Worm (Caenorhabditis elegans) whole organism, early embryonic: ENCODE measurements around the gene eral-1.

Experiments used
- B0310.2 ChIP-seq: sonication (generic microtip); optimal IDR thresholded peaks from 2 replicates; lab custom pipeline; 2016; ENCODE audit warnings: mild to moderate bottlenecking, missing genetic modification characterization, missing compliant biosample characterization
- F13C5.2 ChIP-seq: sonication (generic microtip); optimal IDR thresholded peaks from 2 replicates; lab custom pipeline; 2017; ENCODE audit warnings: mild to moderate bottlenecking, missing genetic modification characterization, inconsistent platforms, missing compliant biosample characterization
- aly-1 ChIP-seq: sonication (generic microtip); optimal IDR thresholded peaks from 2 replicates; lab custom pipeline; 2016; ENCODE audit warnings: missing genetic modification characterization, missing compliant biosample characterization
- ama-1 ChIP-seq: fragments of 150-350 bp; optimal IDR thresholded peaks from 2 replicates; lab custom pipeline; 2014
- ceh-13 ChIP-seq: fragments of 200-800 bp; sonication (Bioruptor generic); optimal IDR thresholded peaks from 2 replicates; lab custom pipeline; 2018; ENCODE audit warnings: mild to moderate bottlenecking, missing genetic modification characterization, missing compliant biosample characterization
- flt-1 ChIP-seq: fragments of 200-800 bp; sonication (Bioruptor generic); IDR thresholded peaks from 2 replicates; pipeline ENCODE4 v1.3.6; 2022; ENCODE audit warnings: missing genetic modification characterization, missing compliant biosample characterization
- hmbx-1 ChIP-seq: sonication (generic microtip); optimal IDR thresholded peaks from 2 replicates; lab custom pipeline; 2016; ENCODE audit warnings: mild to moderate bottlenecking, missing genetic modification characterization, missing compliant biosample characterization
- hnd-1 ChIP-seq: sonication (generic microtip); optimal IDR thresholded peaks from 2 replicates; lab custom pipeline; 2016; ENCODE audit warnings: missing genetic modification characterization, missing compliant biosample characterization
- pes-1 ChIP-seq: fragments of 200-800 bp; sonication (Bioruptor generic); IDR thresholded peaks from 2 replicates; pipeline ENCODE4 v1.3.6; 2022; ENCODE audit warnings: missing genetic modification reagents, missing genetic modification characterization, missing compliant biosample characterization
- tbx-37 ChIP-seq: fragments of 200-800 bp; sonication (Bioruptor generic); conservative IDR thresholded peaks from 2 replicates; pipeline ENCODE4 v1.3.6; 2022; ENCODE audit warnings: missing genetic modification reagents, missing genetic modification characterization, missing compliant biosample characterization
- tra-4 ChIP-seq: sonication (generic microtip); optimal IDR thresholded peaks from 2 replicates; lab custom pipeline; 2017; ENCODE audit warnings: missing genetic modification characterization, missing compliant biosample characterization

ce11 chrII:9575670-9576069, 13.9 kb downstream of the eral-1 start, which contains the start of gene exc-7:
- TF ChIP-seq hnd-1 (tag; lab: Kevin White, UChicago) (no peak), pes-1 (GFP tag; lab: Robert Waterston, UW) (no peak), aly-1 (tag; lab: Kevin White, UChicago) (no peak), ama-1 (no peak), ceh-13 (GFP tag; lab: Kevin White, UChicago) (no peak), B0310.2 (no peak), F13C5.2 (tag; lab: Kevin White, UChicago) (no peak), flt-1 (no peak), tbx-37 (GFP tag; lab: Robert Waterston, UW) (no peak), hmbx-1 (tag; lab: Kevin White, UChicago) (no peak), tra-4 (tag; lab: Kevin White, UChicago) (no peak)
